Fruit fly (Drosophila melanogaster) whole organism, prepupa: Measurements from ENCODE around the gene CG11816.

Source experiments
- Blimp-1 ChIP-seq: fragments of 200-800 bp; sonication (Bioruptor generic); optimal IDR thresholded peaks from 3 replicates; lab custom pipeline; 2017; ENCODE audit warnings: missing biosample characterization, missing genetic modification characterization, mild to moderate bottlenecking, moderate library complexity, missing genetic modification reagents
- CG32006 ChIP-seq: fragments of 200-800 bp; sonication (Bioruptor generic); optimal IDR thresholded peaks from 3 replicates; lab custom pipeline; 2017; ENCODE audit warnings: missing biosample characterization, mild to moderate bottlenecking, missing genetic modification characterization
- CG4318 ChIP-seq: fragments of 200-800 bp; sonication (Bioruptor generic); optimal IDR thresholded peaks from 3 replicates; lab custom pipeline; 2017; ENCODE audit warnings: missing biosample characterization, mild to moderate bottlenecking, missing genetic modification characterization
- CG6854 ChIP-seq: fragments of 200-800 bp; sonication (Bioruptor generic); optimal IDR thresholded peaks from 2 replicates; lab custom pipeline; 2017; ENCODE audit warnings: missing biosample characterization, mild to moderate bottlenecking, missing genetic modification characterization
- CG8319 ChIP-seq: fragments of 200-800 bp; sonication (Bioruptor generic); optimal IDR thresholded peaks from 3 replicates; lab custom pipeline; 2016; ENCODE audit warnings: missing biosample characterization, missing genetic modification characterization
- Ets96B ChIP-seq: fragments of 200-800 bp; optimal IDR thresholded peaks from 2 replicates; lab custom pipeline; 2019; ENCODE audit warnings: missing biosample characterization, mild to moderate bottlenecking, missing genetic modification characterization, moderate library complexity
- eg ChIP-seq: fragments of 200-800 bp; sonication (Bioruptor generic); IDR thresholded peaks from 3 replicates; pipeline ENCODE4 v1.3.6; 2022; ENCODE audit warnings: missing biosample characterization, missing genetic modification characterization
- ss ChIP-seq, 2 experiments: fragments of 200-800 bp; sonication (Bioruptor generic); optimal IDR thresholded peaks; 2 replicates in 1 of 2; 3 replicates in 1 of 2; lab custom pipeline; 2017 to 2018; ENCODE audit warnings: mild to moderate bottlenecking in 2 of 2, missing biosample characterization in 2 of 2, missing genetic modification characterization in 2 of 2, moderate library complexity in 1 of 2

DNA sequence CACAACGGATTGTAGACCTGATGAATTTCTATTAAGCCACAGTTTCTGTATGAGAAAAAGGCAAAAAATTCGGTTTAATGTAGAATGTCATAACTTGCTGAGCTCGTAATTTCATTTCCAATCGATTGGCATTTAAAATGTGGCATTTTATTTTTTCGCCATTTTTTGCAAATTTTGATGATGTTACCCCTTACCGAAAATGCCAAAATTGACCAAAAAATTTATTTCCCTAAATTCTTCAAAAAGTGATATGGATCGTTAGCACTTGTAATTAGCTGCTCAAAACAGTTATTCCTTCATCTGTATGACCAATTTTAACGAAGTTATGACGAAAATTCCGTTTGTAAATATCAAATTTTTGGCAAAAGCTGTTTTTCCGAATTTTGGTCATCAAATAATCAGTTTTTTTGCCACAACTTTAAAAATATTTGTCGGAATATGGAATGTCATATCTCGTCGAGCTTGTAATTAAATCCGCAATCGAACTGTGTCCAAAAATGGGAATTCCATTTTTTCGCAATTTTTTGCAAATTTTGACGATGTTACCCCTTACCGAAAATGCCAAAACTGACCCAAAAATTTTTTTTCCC is 25.3 kb downstream of the CG11816 start, which contains the start of gene CG44428:
- TF ChIP-seq Ets96B (tag; lab: Kevin White, UChicago) = no peak
- TF ChIP-seq ss (GFP tag; optimal IDR thresholded peaks at IDR 0.05; lab: Kevin White, UChicago) = no peak
- no peak for TF ChIP-seq CG6854 (GFP tag; lab: Kevin White, UChicago)
- TF ChIP-seq eg (GFP tag; lab: Robert Waterston, UW) = no peak
- TF ChIP-seq CG4318 (GFP tag; lab: Kevin White, UChicago) = no peak
- no peak for TF ChIP-seq CG32006 (GFP tag; lab: Kevin White, UChicago)
- no peak for TF ChIP-seq CG8319 (GFP tag; lab: Kevin White, UChicago)
- TF ChIP-seq Blimp-1 (GFP tag; lab: Kevin White, UChicago) = no peak
